Fruit fly (Drosophila melanogaster) ovary, adult (tissue): ENCODE measurements around the gene CG43090.

ENCODE experiments used
- CG17801 ChIP-seq: fragments of 200-800 bp; optimal IDR thresholded peaks from 2 replicates; lab custom pipeline; 2019; ENCODE audit warnings: missing biosample characterization, mild to moderate bottlenecking, missing genetic modification characterization, moderate library complexity; ENCODE audit not compliant: partially characterized antibody

Gene CG43090

dm6 chrX:6192332-6192731 is 7.4 kb downstream of the CG43090 start, which contains the start of gene Ca-alpha1T:
TSS of gene Ca-alpha1T (minus strand) at chrX:6192483.
- no peak for TF ChIP-seq CG17801 (GFP tag; lab: Kevin White, UChicago)

DNA sequence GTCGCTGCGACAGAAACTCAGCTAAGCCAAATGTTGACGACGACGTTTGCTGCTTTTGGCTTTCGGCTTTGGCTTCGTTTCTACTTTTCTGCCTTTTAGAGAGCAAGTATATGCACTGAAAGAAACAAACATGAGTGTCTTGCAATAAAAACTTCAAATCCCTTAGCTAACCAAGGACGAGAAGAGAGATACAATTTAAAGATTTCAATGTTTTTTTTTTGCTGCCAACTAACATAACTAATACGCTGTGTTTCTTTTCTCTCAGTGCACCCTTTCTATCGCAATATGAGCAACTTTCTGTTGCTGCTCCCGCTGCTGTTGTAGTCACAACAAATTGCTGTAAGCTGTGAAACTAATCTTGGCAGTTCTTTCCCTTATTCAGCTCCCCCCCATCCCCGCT is 20.3 kb downstream of the CG43090 start:
- no peak for TF ChIP-seq CG17801 (GFP tag; lab: Kevin White, UChicago)

dm6 chrX:6166784-6167183 is 32.9 kb downstream of the CG43090 start:
- no peak for TF ChIP-seq CG17801 (GFP tag; lab: Kevin White, UChicago)

DNA sequence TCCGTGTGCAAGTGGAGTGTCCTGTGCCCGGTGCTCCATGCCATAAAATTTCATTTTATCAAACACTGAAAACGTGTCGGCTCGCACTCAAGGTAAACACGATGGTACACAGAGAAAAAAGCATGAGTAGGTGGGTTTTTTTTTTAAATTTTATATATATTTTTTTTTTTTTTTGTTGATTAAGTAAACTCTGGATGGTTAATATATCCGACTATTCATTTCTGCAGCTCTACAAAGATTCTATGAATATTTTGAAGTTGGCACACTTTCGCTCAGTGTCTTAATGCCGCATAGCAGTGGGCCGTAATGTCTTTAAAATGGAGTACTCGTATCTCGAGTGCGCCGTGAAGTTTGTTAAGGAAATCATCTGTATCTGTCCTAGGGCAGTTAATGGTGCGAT is 47.8 kb downstream of the CG43090 start:
- no peak for TF ChIP-seq CG17801 (GFP tag; lab: Kevin White, UChicago)
